Fruit fly (Drosophila melanogaster): Measurements from ENCODE around the gene CG43149.

DNA sequence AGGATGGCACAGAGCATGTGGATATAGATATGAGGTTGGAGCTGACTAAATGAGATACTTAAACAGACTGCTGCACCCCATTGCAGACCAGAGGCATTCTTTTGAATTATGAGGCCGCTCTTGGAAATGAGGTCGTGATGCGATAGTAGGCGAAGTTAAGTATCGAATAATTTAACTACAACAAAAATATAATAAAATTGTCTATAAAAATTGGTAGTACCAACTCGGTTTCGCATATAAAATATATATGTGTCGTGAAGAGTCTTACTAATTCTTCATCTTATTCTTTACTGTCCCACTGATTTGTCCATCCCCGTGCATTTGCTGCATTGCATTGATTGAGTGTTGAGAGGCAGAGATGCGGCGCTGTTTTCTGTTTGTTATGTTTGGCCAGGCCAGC is 5.5 kb upstream of the CG43149 start:
- TF ChIP-seq CG18599 (GFP tag; optimal IDR thresholded peaks at IDR 0.05) (no peak), ind (GFP tag; optimal IDR thresholded peaks at IDR 0.05) (no peak), nerfin-1 (tag; optimal IDR thresholded peaks at IDR 0.05) (no peak), Sox100B (GFP tag; optimal IDR thresholded peaks at IDR 0.05) (no peak)
